Worm (Caenorhabditis elegans): ENCODE data around the gene grl-13.

ce11 chrV:4386173-4386572 is 21.8 kb upstream of the grl-13 start, which contains the start of gene F13A2.10:
- TF ChIP-seq che-1 (tag; optimal IDR thresholded peaks at IDR 0.05) (no peak), unc-86 (tag; optimal IDR thresholded peaks at IDR 0.05) (no peak), sdc-2 (tag; optimal IDR thresholded peaks at IDR 0.05) (no peak), elt-2 (tag; optimal IDR thresholded peaks at IDR 0.05) (no peak), eyg-1 (tag; optimal IDR thresholded peaks at IDR 0.05) (no peak), nhr-232 (tag; optimal IDR thresholded peaks at IDR 0.05) (no peak)

All from whole organism, late embryonic.